Worm (Caenorhabditis elegans) whole organism, midembryonic: ENCODE results near the gene srh-139.

ENCODE experiments used
- T22C8.4 ChIP-seq: fragments of 200-800 bp; sonication (Bioruptor generic); IDR thresholded peaks from 2 replicates; pipeline ENCODE4 v1.3.6; 2022; ENCODE audit warnings: missing genetic modification characterization, missing compliant biosample characterization
- cog-1 ChIP-seq: sonication (generic microtip); optimal IDR thresholded peaks from 2 replicates; lab custom pipeline; 2016; ENCODE audit warnings: missing genetic modification characterization, missing compliant biosample characterization
- flt-1 ChIP-seq: fragments of 200-800 bp; sonication (Bioruptor generic); IDR thresholded peaks from 2 replicates; pipeline ENCODE4 v1.3.6; 2022; ENCODE audit warnings: missing genetic modification characterization, missing compliant biosample characterization
- klf-2 ChIP-seq: fragments of 200-800 bp; sonication (Bioruptor generic); conservative IDR thresholded peaks from 2 replicates; pipeline ENCODE4 v1.3.6; 2022; ENCODE audit warnings: missing genetic modification reagents, missing genetic modification characterization, missing compliant biosample characterization
- med-1 ChIP-seq: sonication (generic microtip); optimal IDR thresholded peaks from 2 replicates; lab custom pipeline; 2017; ENCODE audit warnings: missing genetic modification characterization, mild to moderate bottlenecking, missing compliant biosample characterization, antibody characterized with exemption, missing genetic modification reagents; ENCODE audit not compliant: insufficient read depth
- ref-1 ChIP-seq: fragments of 200-800 bp; sonication (Bioruptor generic); conservative IDR thresholded peaks from 2 replicates; pipeline ENCODE4 v1.3.6; 2022; ENCODE audit warnings: missing genetic modification reagents, missing genetic modification characterization, missing compliant biosample characterization
- tab-1 ChIP-seq: fragments of 200-800 bp; sonication (Bioruptor generic); IDR thresholded peaks from 2 replicates; pipeline ENCODE4 v1.3.6; 2022; ENCODE audit warnings: missing genetic modification characterization, missing compliant biosample characterization
- ztf-23 ChIP-seq: fragments of 200-800 bp; sonication (Bioruptor generic); IDR thresholded peaks from 2 replicates; pipeline ENCODE4 v1.3.6; 2022; ENCODE audit warnings: missing genetic modification reagents, missing genetic modification characterization, missing compliant biosample characterization
- ztf-29 ChIP-seq: fragments of 200-800 bp; sonication (Bioruptor generic); IDR thresholded peaks from 2 replicates; pipeline ENCODE4 v1.3.6; 2022; ENCODE audit warnings: missing genetic modification reagents, missing genetic modification characterization, missing compliant biosample characterization

The srh-139 gene

ce11 chrV:16526858-16527257 is 43.1 kb downstream of the srh-139 start, which contains the start of gene F36D3.8:
F36D3.8 (plus strand) TSS chrV:16527158.
- no peak for TF ChIP-seq ztf-29
- no peak for TF ChIP-seq tab-1 (GFP tag; lab: Robert Waterston, UW)
- TF ChIP-seq cog-1 (tag; lab: Kevin White, UChicago) = no peak
- no peak for TF ChIP-seq ztf-23
- no peak for TF ChIP-seq flt-1 (GFP tag; lab: Robert Waterston, UW)

ce11 chrV:16527796-16528195 is 44.0 kb downstream of the srh-139 start, which contains the start of gene F36D3.16:
F36D3.16 (plus strand) TSS chrV:16528096.
- TF ChIP-seq T22C8.4 = no peak
- TF ChIP-seq ztf-29 = no peak

ce11 chrV:16534000-16534399 is 50.2 kb downstream of the srh-139 start, which contains the start of gene cpr-2:
cpr-2 (minus strand) TSS chrV:16534100.
- TF ChIP-seq ref-1 (GFP tag; lab: Robert Waterston, UW) = no peak
- TF ChIP-seq ztf-29 = no peak
- no peak for TF ChIP-seq T22C8.4
- TF ChIP-seq med-1 (GFP tag; lab: Kevin White, UChicago) = no peak
- TF ChIP-seq cog-1 (tag; lab: Kevin White, UChicago) = no peak
- no peak for TF ChIP-seq klf-2 (GFP tag; lab: Robert Waterston, UW)
- no peak for TF ChIP-seq flt-1 (GFP tag; lab: Robert Waterston, UW)
- no peak for TF ChIP-seq tab-1 (GFP tag; lab: Robert Waterston, UW)
- no peak for TF ChIP-seq ztf-23
